Worm (Caenorhabditis elegans) whole organism, mixed stage, embryonic: ENCODE results near the gene F38B7.3.

ENCODE experiments used
- nhr-2 ChIP-seq: fragments of 150-350 bp; optimal IDR thresholded peaks from 2 replicates; lab custom pipeline; 2014; ENCODE audit warnings: missing biosample characterization, missing genetic modification characterization
- zip-8 ChIP-seq: fragments of 150-350 bp; optimal IDR thresholded peaks from 2 replicates; lab custom pipeline; 2014; ENCODE audit warnings: missing biosample characterization, missing genetic modification characterization
- ztf-11 ChIP-seq: fragments of 150-350 bp; optimal IDR thresholded peaks from 2 replicates; lab custom pipeline; 2014; ENCODE audit warnings: missing biosample characterization, missing genetic modification characterization

ce11 chrV:11539502-11539901 is 9.4 kb upstream of the F38B7.3 start:
- TF ChIP-seq nhr-2 (tag; lab: Kevin White, UChicago) (no peak), zip-8 (tag; lab: Kevin White, UChicago) (no peak), ztf-11 (tag; lab: Kevin White, UChicago) (no peak)
